Worm (Caenorhabditis elegans) whole organism, L1 larva: ENCODE data around the gene C14A11.6.

Experiments used
- C04F5.9 ChIP-seq: sonication (generic microtip); optimal IDR thresholded peaks from 2 replicates; lab custom pipeline; 2016; ENCODE audit warnings: missing genetic modification characterization, missing compliant biosample characterization
- C16A3.4 ChIP-seq: fragments of 150-350 bp; optimal IDR thresholded peaks from 2 replicates; lab custom pipeline; 2014; ENCODE audit warnings: missing biosample characterization, missing genetic modification characterization
- C34B4.2 ChIP-seq: sonication (generic microtip); optimal IDR thresholded peaks from 2 replicates; lab custom pipeline; 2017; ENCODE audit warnings: mild to moderate bottlenecking, missing genetic modification characterization, missing compliant biosample characterization
- F16B12.6 ChIP-seq: fragments of 150-350 bp; optimal IDR thresholded peaks from 2 replicates; lab custom pipeline; 2014; ENCODE audit warnings: missing biosample characterization, missing genetic modification characterization
- Y116A8C.19 ChIP-seq: sonication (generic microtip); optimal IDR thresholded peaks from 2 replicates; lab custom pipeline; 2016; ENCODE audit warnings: missing compliant biosample characterization, missing genetic modification characterization, borderline replicate concordance
- aha-1 ChIP-seq: fragments of 150-350 bp; optimal IDR thresholded peaks from 2 replicates; lab custom pipeline; 2014; ENCODE audit warnings: missing biosample characterization, missing genetic modification characterization
- alr-1 ChIP-seq: fragments of 200-800 bp; sonication (Bioruptor generic); optimal IDR thresholded peaks from 2 replicates; lab custom pipeline; 2018; ENCODE audit warnings: borderline replicate concordance, mild to moderate bottlenecking, missing genetic modification characterization, missing compliant biosample characterization
- ama-1 ChIP-seq: fragments of 150-350 bp; optimal IDR thresholded peaks from 2 replicates; lab custom pipeline; 2014
- blmp-1 ChIP-seq: fragments of 150-350 bp; optimal IDR thresholded peaks from 2 replicates; lab custom pipeline; 2014; ENCODE audit warnings: missing biosample characterization, missing genetic modification characterization
- ceh-82 ChIP-seq, 3 experiments: fragments of 150-350 bp in 1 of 3; sonication (generic microtip) in 2 of 3; optimal IDR thresholded peaks; 2 replicates each; lab custom pipeline; 2014 to 2017; ENCODE audit warnings: missing biosample characterization in 3 of 3, missing genetic modification characterization in 3 of 3
- ceh-88 ChIP-seq: fragments of 200-800 bp; sonication (Bioruptor generic); IDR thresholded peaks from 2 replicates; pipeline ENCODE4 v1.3.6; 2022; ENCODE audit warnings: missing genetic modification characterization, missing compliant biosample characterization
- ces-1 ChIP-seq: fragments of 150-350 bp; optimal IDR thresholded peaks from 2 replicates; lab custom pipeline; 2014; ENCODE audit warnings: missing biosample characterization, missing genetic modification reagents, missing genetic modification characterization
- dpl-1 ChIP-seq, 3 experiments: fragments of 150-350 bp in 2 of 3; sonication (generic microtip) in 1 of 3; optimal IDR thresholded peaks; 2 replicates each; lab custom pipeline; 2014 to 2017; ENCODE audit warnings: missing biosample characterization in 3 of 3, missing genetic modification characterization in 3 of 3, missing genetic modification reagents in 3 of 3
- dsc-1 ChIP-seq: sonication (generic microtip); optimal IDR thresholded peaks from 2 replicates; lab custom pipeline; 2016; ENCODE audit warnings: mild to moderate bottlenecking, missing genetic modification characterization, missing compliant biosample characterization
- egl-13 ChIP-seq: sonication (generic microtip); optimal IDR thresholded peaks from 2 replicates; lab custom pipeline; 2016; ENCODE audit warnings: missing genotype, missing genetic modification reagents, missing genetic modification characterization, missing compliant biosample characterization
- egl-27 ChIP-seq, 2 experiments: fragments of 150-350 bp in 1 of 2; sonication (generic microtip); optimal IDR thresholded peaks; 3 replicates each; lab custom pipeline; 2017 to 2018; ENCODE audit warnings: missing biosample characterization in 2 of 2, missing genetic modification characterization in 2 of 2, missing genetic modification reagents in 2 of 2
- elt-3 ChIP-seq, 6 experiments: fragments of 150-350 bp in 1 of 6; sonication (generic microtip); optimal IDR thresholded peaks; 2 replicates each; lab custom pipeline; 2017 to 2018; ENCODE audit warnings: missing biosample characterization in 6 of 6, missing genetic modification characterization in 6 of 6, inconsistent platforms in 1 of 6
- ets-5 ChIP-seq: fragments of 200-800 bp; sonication (Bioruptor generic); IDR thresholded peaks from 2 replicates; pipeline ENCODE4 v1.3.6; 2022; ENCODE audit warnings: missing genetic modification characterization, missing compliant biosample characterization
- fkh-10 ChIP-seq: sonication (generic microtip); optimal IDR thresholded peaks from 2 replicates; lab custom pipeline; 2017; ENCODE audit warnings: missing biosample characterization, missing genetic modification reagents, missing genetic modification characterization
- fkh-4 ChIP-seq: sonication (generic microtip); optimal IDR thresholded peaks from 2 replicates; lab custom pipeline; 2016; ENCODE audit warnings: missing compliant biosample characterization, missing genetic modification characterization, borderline replicate concordance
- hlh-17 ChIP-seq: fragments of 200-800 bp; sonication (Bioruptor generic); optimal IDR thresholded peaks from 2 replicates; lab custom pipeline; 2018; ENCODE audit warnings: missing genetic modification characterization, mild to moderate bottlenecking, missing compliant biosample characterization, moderate library complexity, borderline replicate concordance
- hpl-2 ChIP-seq: fragments of 150-350 bp; optimal IDR thresholded peaks from 2 replicates; lab custom pipeline; 2014; ENCODE audit warnings: missing biosample characterization, missing genetic modification reagents, missing genetic modification characterization
- lin-13 ChIP-seq: fragments of 150-350 bp; optimal IDR thresholded peaks from 2 replicates; lab custom pipeline; 2014; ENCODE audit warnings: missing biosample characterization, missing genetic modification reagents, missing genetic modification characterization
- lin-14 ChIP-seq: fragments of 200-800 bp; sonication (Bioruptor generic); optimal IDR thresholded peaks from 2 replicates; lab custom pipeline; 2018; ENCODE audit warnings: mild to moderate bottlenecking, missing genetic modification characterization, moderate library complexity, missing compliant biosample characterization
- lin-15B ChIP-seq: fragments of 150-350 bp; sonication (generic microtip); optimal IDR thresholded peaks from 3 replicates; lab custom pipeline; 2014; ENCODE audit warnings: missing biosample characterization, missing genetic modification characterization
- lin-35 ChIP-seq, 2 experiments: fragments of 150-350 bp; optimal IDR thresholded peaks; 2 replicates each; lab custom pipeline; 2014; ENCODE audit warnings: missing biosample characterization in 2 of 2, missing genetic modification characterization in 2 of 2, missing genetic modification reagents in 2 of 2
- lir-3 ChIP-seq: sonication (generic microtip); optimal IDR thresholded peaks from 2 replicates; lab custom pipeline; 2016; ENCODE audit warnings: mild to moderate bottlenecking, missing genetic modification characterization, moderate library complexity, missing compliant biosample characterization; ENCODE audit not compliant: poor library complexity
- mab-9 ChIP-seq: fragments of 200-800 bp; sonication (Bioruptor generic); IDR thresholded peaks from 2 replicates; pipeline ENCODE4 v1.3.6; 2022; ENCODE audit warnings: missing genetic modification reagents, missing genetic modification characterization, missing compliant biosample characterization
- nhr-11 ChIP-seq: fragments of 150-350 bp; optimal IDR thresholded peaks from 2 replicates; lab custom pipeline; 2014; ENCODE audit warnings: missing biosample characterization, missing genetic modification characterization
- nhr-12 ChIP-seq: sonication (generic microtip); optimal IDR thresholded peaks from 2 replicates; lab custom pipeline; 2017; ENCODE audit warnings: missing biosample characterization, missing genetic modification characterization
- nhr-19 ChIP-seq: fragments of 200-800 bp; sonication (Bioruptor generic); conservative IDR thresholded peaks from 2 replicates; pipeline ENCODE4 v1.3.6; 2022; ENCODE audit warnings: missing genetic modification characterization, missing compliant biosample characterization
- nhr-20 ChIP-seq: sonication (generic microtip); optimal IDR thresholded peaks from 2 replicates; lab custom pipeline; 2016; ENCODE audit warnings: mild to moderate bottlenecking, missing genetic modification characterization, missing compliant biosample characterization
- nhr-28 ChIP-seq: fragments of 150-350 bp; optimal IDR thresholded peaks from 2 replicates; lab custom pipeline; 2014; ENCODE audit warnings: missing biosample characterization, missing genetic modification characterization
- nhr-47 ChIP-seq: sonication (generic microtip); optimal IDR thresholded peaks from 2 replicates; lab custom pipeline; 2016; ENCODE audit warnings: mild to moderate bottlenecking, missing genetic modification characterization, moderate library complexity, missing compliant biosample characterization
- nhr-71 ChIP-seq: sonication (generic microtip); optimal IDR thresholded peaks from 2 replicates; lab custom pipeline; 2016; ENCODE audit warnings: mild to moderate bottlenecking, missing genetic modification characterization, moderate library complexity, missing compliant biosample characterization
- nhr-84 ChIP-seq: sonication (generic microtip); optimal IDR thresholded peaks from 2 replicates; lab custom pipeline; 2017; ENCODE audit warnings: missing biosample characterization, missing genetic modification characterization
- nhr-85 ChIP-seq: sonication (generic microtip); peaks from one replicate; lab custom pipeline; 2016; ENCODE audit warnings: missing genetic modification characterization, inconsistent platforms, missing compliant biosample characterization
- nhr-90 ChIP-seq: sonication (generic microtip); optimal IDR thresholded peaks from 2 replicates; lab custom pipeline; 2016; ENCODE audit warnings: mild to moderate bottlenecking, missing genetic modification characterization, missing compliant biosample characterization; ENCODE audit not compliant: poor library complexity
- pag-3 ChIP-seq: sonication (generic microtip); optimal IDR thresholded peaks from 2 replicates; lab custom pipeline; 2017; ENCODE audit warnings: missing genetic modification characterization, mild to moderate bottlenecking, missing compliant biosample characterization, antibody characterized with exemption, borderline replicate concordance; ENCODE audit not compliant: insufficient read depth
- pax-3 ChIP-seq: fragments of 200-800 bp; sonication (Bioruptor generic); optimal IDR thresholded peaks from 2 replicates; lab custom pipeline; 2018; ENCODE audit warnings: mild to moderate bottlenecking, missing genetic modification characterization, moderate library complexity, missing compliant biosample characterization
- pqm-1 ChIP-seq: sonication (generic microtip); optimal IDR thresholded peaks from 3 replicates; lab custom pipeline; 2017; ENCODE audit warnings: missing biosample characterization, missing genetic modification characterization
- rnt-1 ChIP-seq: sonication (generic microtip); optimal IDR thresholded peaks from 2 replicates; lab custom pipeline; 2016; ENCODE audit warnings: mild to moderate bottlenecking, missing genetic modification characterization, moderate library complexity, missing compliant biosample characterization
- snpc-4 ChIP-seq: fragments of 150-350 bp; optimal IDR thresholded peaks from 2 replicates; lab custom pipeline; 2014; ENCODE audit warnings: missing biosample characterization, missing genetic modification characterization
- snu-23 ChIP-seq: sonication (generic microtip); optimal IDR thresholded peaks from 2 replicates; lab custom pipeline; 2016; ENCODE audit warnings: missing genetic modification characterization, missing compliant biosample characterization
- sptf-1 ChIP-seq: fragments of 150-350 bp; optimal IDR thresholded peaks from 2 replicates; lab custom pipeline; 2014; ENCODE audit warnings: missing biosample characterization, missing genetic modification characterization
- tbx-2 ChIP-seq: sonication (generic microtip); optimal IDR thresholded peaks from 2 replicates; lab custom pipeline; 2016; ENCODE audit warnings: missing genetic modification characterization, missing compliant biosample characterization
- unc-130 ChIP-seq: fragments of 150-350 bp; optimal IDR thresholded peaks from 2 replicates; lab custom pipeline; 2017; ENCODE audit warnings: missing biosample characterization, missing genetic modification characterization, inconsistent platforms
- unc-30 ChIP-seq: sonication (generic microtip); optimal IDR thresholded peaks from 2 replicates; lab custom pipeline; 2017; ENCODE audit warnings: missing biosample characterization, missing genetic modification characterization
- unc-86 ChIP-seq: sonication (generic microtip); optimal IDR thresholded peaks from 2 replicates; lab custom pipeline; 2016; ENCODE audit warnings: missing genetic modification characterization, missing compliant biosample characterization
- unc-98 ChIP-seq: fragments of 200-800 bp; sonication (Bioruptor generic); IDR thresholded peaks from 2 replicates; pipeline ENCODE4 v1.3.6; 2022; ENCODE audit warnings: missing genetic modification characterization, missing compliant biosample characterization
- vab-15 ChIP-seq: sonication (generic microtip); optimal IDR thresholded peaks from 2 replicates; lab custom pipeline; 2017; ENCODE audit warnings: missing genotype, mild to moderate bottlenecking, missing genetic modification characterization, missing compliant biosample characterization
- zip-4 ChIP-seq: fragments of 200-800 bp; sonication (Bioruptor generic); optimal IDR thresholded peaks from 2 replicates; lab custom pipeline; 2018; ENCODE audit warnings: mild to moderate bottlenecking, missing genetic modification characterization, moderate library complexity, missing compliant biosample characterization
- ztf-4 ChIP-seq: fragments of 150-350 bp; optimal IDR thresholded peaks from 2 replicates; lab custom pipeline; 2014; ENCODE audit warnings: missing biosample characterization, missing genetic modification characterization

C14A11.6 gene

ce11 chrX:2840287-2840686 is 26.3 kb upstream of the C14A11.6 start, which contains the start of gene Y71H10B.1:
Y71H10B.1 (minus strand) TSS chrX:2840292.
- TF ChIP-seq nhr-90 (tag; lab: Kevin White, UChicago) (peak; percentile 40), ets-5 (GFP tag; lab: Robert Waterston, UW) (no peak), C16A3.4 (tag; lab: Kevin White, UChicago) (no peak), ztf-4 (tag; lab: Kevin White, UChicago) (no peak), mab-9 (GFP tag; lab: Robert Waterston, UW) (no peak), egl-27 (tag; optimal IDR thresholded peaks at IDR 0.05; lab: Kevin White, UChicago) (no peak), elt-3 (tag; optimal IDR thresholded peaks at IDR 0.05; lab: Kevin White, UChicago) (peak in 2 of 6 experiments; percentile 46 to 66), pqm-1 (tag; lab: Kevin White, UChicago) (no peak), unc-86 (tag; lab: Kevin White, UChicago) (no peak), lin-13 (GFP tag; lab: Kevin White, UChicago) (no peak), nhr-47 (tag; lab: Kevin White, UChicago) (peak; percentile 40), F16B12.6 (tag; lab: Kevin White, UChicago) (no peak), dsc-1 (tag; lab: Kevin White, UChicago) (peak; percentile 5), blmp-1 (tag; lab: Kevin White, UChicago) (peak; percentile 27), ama-1 (lab: Kevin White, UChicago) (no peak), lin-14 (peak; percentile 43), ceh-82 (tag; optimal IDR thresholded peaks at IDR 0.05; lab: Kevin White, UChicago) (no peak), egl-13 (tag; lab: Kevin White, UChicago) (no peak), aha-1 (tag; lab: Kevin White, UChicago) (no peak), unc-98 (GFP tag; lab: Robert Waterston, UW) (no peak), Y116A8C.19 (tag; lab: Kevin White, UChicago) (no peak), pax-3 (tag; lab: Kevin White, UChicago) (no peak), lir-3 (peak; percentile 22), lin-15B (tag; lab: Kevin White, UChicago) (no peak), nhr-85 (tag; lab: Kevin White, UChicago) (peak; percentile 88), snpc-4 (tag; lab: Kevin White, UChicago) (no peak), tbx-2 (tag; lab: Kevin White, UChicago) (no peak), ceh-88 (GFP tag; lab: Robert Waterston, UW) (no peak), nhr-11 (tag; lab: Kevin White, UChicago) (no peak), unc-130 (tag; lab: Kevin White, UChicago) (peak; percentile 7), lin-35 (GFP tag; optimal IDR thresholded peaks at IDR 0.05; lab: Kevin White, UChicago) (peak in 1 of 2 experiments; percentile 32), ces-1 (GFP tag; lab: Kevin White, UChicago) (no peak), nhr-71 (tag; lab: Kevin White, UChicago) (peak; percentile 70), alr-1 (tag; lab: Kevin White, UChicago) (no peak), pag-3 (tag; lab: Kevin White, UChicago) (no peak), unc-30 (tag; lab: Kevin White, UChicago) (no peak), nhr-12 (tag; lab: Kevin White, UChicago) (no peak), snu-23 (GFP tag; lab: Kevin White, UChicago) (peak; percentile 15), nhr-28 (tag; lab: Kevin White, UChicago) (no peak), sptf-1 (tag; lab: Kevin White, UChicago) (no peak), fkh-4 (tag; lab: Kevin White, UChicago) (no peak), dpl-1 (GFP tag; optimal IDR thresholded peaks at IDR 0.05; lab: Kevin White, UChicago) (no peak), zip-4 (no peak), hlh-17 (GFP tag; lab: Kevin White, UChicago) (no peak), nhr-84 (tag; lab: Kevin White, UChicago) (no peak), C04F5.9 (tag; lab: Kevin White, UChicago) (no peak), rnt-1 (tag; lab: Kevin White, UChicago) (no peak), C34B4.2 (tag; lab: Kevin White, UChicago) (no peak), vab-15 (tag; lab: Kevin White, UChicago) (no peak), nhr-19 (GFP tag; lab: Robert Waterston, UW) (peak; percentile 15; the same call in 1 of the 2 replicates), fkh-10 (no peak), hpl-2 (no peak), nhr-20 (peak; percentile 57)
